Fruit fly (Drosophila melanogaster) whole organism, embryonic: Measurements from ENCODE around the gene mRpS2.

ENCODE experiments used
- Ada2b ChIP-seq: fragments of 200-800 bp; sonication (Bioruptor generic); IDR thresholded peaks from 2 replicates; pipeline ENCODE4 v1.3.6; 2022; ENCODE audit warnings: missing biosample characterization, missing genetic modification characterization
- Bgb ChIP-seq: fragments of 200-800 bp; sonication (Bioruptor generic); IDR thresholded peaks from 2 replicates; pipeline ENCODE4 v1.3.6; 2022; ENCODE audit warnings: missing biosample characterization, missing genetic modification characterization; ENCODE audit not compliant: partially characterized antibody
- CG10209 ChIP-seq: fragments of 200-800 bp; sonication (Bioruptor generic); optimal IDR thresholded peaks from 3 replicates; lab custom pipeline; 2017; ENCODE audit warnings: missing biosample characterization, mild to moderate bottlenecking, missing genetic modification characterization, missing genetic modification reagents
- CG10431 ChIP-seq: fragments of 200-800 bp; sonication (Bioruptor generic); optimal IDR thresholded peaks from 3 replicates; lab custom pipeline; 2018; ENCODE audit warnings: missing biosample characterization, mild to moderate bottlenecking, missing genetic modification characterization
- CG11504 ChIP-seq: fragments of 200-800 bp; sonication (Bioruptor generic); optimal IDR thresholded peaks from 3 replicates; lab custom pipeline; 2019; ENCODE audit warnings: missing biosample characterization, mild to moderate bottlenecking, missing genetic modification characterization, moderate library complexity
- CG11560 ChIP-seq: fragments of 200-800 bp; sonication (Bioruptor generic); IDR thresholded peaks from 3 replicates; pipeline ENCODE4 v1.3.6; 2022; ENCODE audit warnings: missing biosample characterization, missing genetic modification characterization
- CG12659 ChIP-seq: fragments of 200-800 bp; sonication (Bioruptor generic); optimal IDR thresholded peaks from 3 replicates; lab custom pipeline; 2017; ENCODE audit warnings: mild to moderate bottlenecking, missing biosample characterization, missing genetic modification reagents, missing genetic modification characterization
- CG13424 ChIP-seq: fragments of 200-800 bp; sonication (Bioruptor generic); optimal IDR thresholded peaks from 2 replicates; lab custom pipeline; 2019; ENCODE audit warnings: missing biosample characterization, mild to moderate bottlenecking, missing genetic modification characterization, moderate library complexity
- CG15514 ChIP-seq: fragments of 200-800 bp; sonication (Bioruptor generic); optimal IDR thresholded peaks from 3 replicates; lab custom pipeline; 2017; ENCODE audit warnings: missing biosample characterization, missing genetic modification characterization, mild to moderate bottlenecking, moderate library complexity, missing genetic modification reagents
- CG16779 ChIP-seq: fragments of 200-800 bp; sonication (Bioruptor generic); IDR thresholded peaks from 2 replicates; pipeline ENCODE4 v1.3.6; 2022; ENCODE audit warnings: missing biosample characterization, missing genetic modification characterization
- CG17359 ChIP-seq: fragments of 200-800 bp; sonication (Bioruptor generic); optimal IDR thresholded peaks from 3 replicates; lab custom pipeline; 2018; ENCODE audit warnings: missing biosample characterization, mild to moderate bottlenecking, missing genetic modification characterization, moderate library complexity
- CG2129 ChIP-seq: fragments of 200-800 bp; sonication (Bioruptor generic); IDR thresholded peaks from 2 replicates; pipeline ENCODE4 v1.3.6; 2022; ENCODE audit warnings: missing biosample characterization, missing genetic modification characterization; ENCODE audit not compliant: partially characterized antibody
- CG3065 ChIP-seq: fragments of 200-800 bp; sonication (Bioruptor generic); optimal IDR thresholded peaks from 2 replicates; lab custom pipeline; 2016; ENCODE audit warnings: missing biosample characterization, missing genetic modification characterization
- CG3726 ChIP-seq: fragments of 200-800 bp; sonication (Bioruptor generic); IDR thresholded peaks from 3 replicates; pipeline ENCODE4, ENCODE4 v1.3.6; 2022; ENCODE audit warnings: missing biosample characterization, missing genetic modification characterization
- CG4424 ChIP-seq: fragments of 200-800 bp; sonication (Bioruptor generic); optimal IDR thresholded peaks from 3 replicates; lab custom pipeline; 2016; ENCODE audit warnings: missing biosample characterization, missing genetic modification characterization
- CG7745 ChIP-seq: fragments of 200-800 bp; sonication (Bioruptor generic); optimal IDR thresholded peaks from 2 replicates; lab custom pipeline; 2018; ENCODE audit warnings: missing biosample characterization, mild to moderate bottlenecking, missing genetic modification characterization, moderate library complexity
- CG8281 ChIP-seq: fragments of 200-800 bp; sonication (Bioruptor generic); optimal IDR thresholded peaks from 2 replicates; lab custom pipeline; 2018; ENCODE audit warnings: missing biosample characterization, mild to moderate bottlenecking, missing genetic modification characterization, moderate library complexity
- CTCF ChIP-seq: fragments of 200-800 bp; sonication (Bioruptor generic); optimal IDR thresholded peaks from 2 replicates; lab custom pipeline; 2017; ENCODE audit warnings: missing biosample characterization, mild to moderate bottlenecking, missing genetic modification characterization, moderate library complexity
- CoRest ChIP-seq: fragments of 200-800 bp; sonication (Bioruptor generic); optimal IDR thresholded peaks from 3 replicates; lab custom pipeline; 2018; ENCODE audit warnings: missing biosample characterization, mild to moderate bottlenecking, missing genetic modification characterization, moderate library complexity
- CrebB ChIP-seq: fragments of 200-800 bp; sonication (Bioruptor generic); optimal IDR thresholded peaks from 3 replicates; lab custom pipeline; 2018; ENCODE audit warnings: missing biosample characterization, mild to moderate bottlenecking, missing genetic modification characterization
- Dek ChIP-seq: fragments of 200-800 bp; sonication (Bioruptor generic); optimal IDR thresholded peaks from 3 replicates; lab custom pipeline; 2019; ENCODE audit warnings: missing biosample characterization, mild to moderate bottlenecking, missing genetic modification characterization, moderate library complexity
- E2f2 ChIP-seq: fragments of 200-800 bp; sonication (Bioruptor generic); IDR thresholded peaks from 2 replicates; pipeline ENCODE4 v1.3.6; 2022; ENCODE audit warnings: missing biosample characterization, missing genetic modification characterization
- ERR ChIP-seq: fragments of 200-800 bp; sonication (Bioruptor generic); optimal IDR thresholded peaks from 2 replicates; lab custom pipeline; 2016; ENCODE audit warnings: missing biosample characterization, missing genetic modification characterization
- Eip74EF ChIP-seq, 2 experiments: fragments of 200-800 bp in 1 of 2; fragments of >200 bp in 1 of 2; sonication (Bioruptor generic) in 1 of 2; optimal IDR thresholded peaks; 2 replicates each; lab custom pipeline; 2017 to 2019; ENCODE audit warnings: missing biosample characterization in 2 of 2, missing genetic modification characterization in 2 of 2, mild to moderate bottlenecking in 1 of 2, moderate library complexity in 1 of 2
- Ets65A ChIP-seq: fragments of 200-800 bp; sonication (Bioruptor generic); peaks from one replicate; lab custom pipeline; 2016; ENCODE audit warnings: missing biosample characterization, missing genetic modification characterization
- Fer1 ChIP-seq: fragments of 200-800 bp; sonication (Bioruptor generic); optimal IDR thresholded peaks from 2 replicates; lab custom pipeline; 2017; ENCODE audit warnings: missing biosample characterization, mild to moderate bottlenecking, missing genetic modification characterization
- Hmr ChIP-seq: fragments of 200-800 bp; sonication (Bioruptor generic); optimal IDR thresholded peaks from 3 replicates; lab custom pipeline; 2017; ENCODE audit warnings: mild to moderate bottlenecking, missing biosample characterization, missing genetic modification reagents, missing genetic modification characterization
- Hr39 ChIP-seq: fragments of >200 bp; optimal IDR thresholded peaks from 2 replicates; lab custom pipeline; 2017
- Oli ChIP-seq: fragments of 200-800 bp; sonication (Bioruptor generic); optimal IDR thresholded peaks from 2 replicates; lab custom pipeline; 2018; ENCODE audit warnings: missing biosample characterization, mild to moderate bottlenecking, missing genetic modification characterization, moderate library complexity
- Sox102F ChIP-seq: fragments of 200-800 bp; sonication (Bioruptor generic); optimal IDR thresholded peaks from 2 replicates; lab custom pipeline; 2018; ENCODE audit warnings: missing biosample characterization, mild to moderate bottlenecking, missing genetic modification characterization, moderate library complexity
- Tbp ChIP-seq: fragments of >200 bp; optimal IDR thresholded peaks from 2 replicates; lab custom pipeline; 2018; ENCODE audit warnings: missing biosample characterization, missing genetic modification characterization
- amos ChIP-seq: fragments of 200-800 bp; sonication (Bioruptor generic); IDR thresholded peaks from 2 replicates; pipeline ENCODE4 v1.3.6; 2022; ENCODE audit warnings: missing biosample characterization, missing genetic modification characterization; ENCODE audit not compliant: partially characterized antibody
- bab2 ChIP-seq: fragments of 200-800 bp; sonication (Bioruptor generic); optimal IDR thresholded peaks from 2 replicates; lab custom pipeline; 2016; ENCODE audit warnings: missing biosample characterization, missing genetic modification characterization
- bcd ChIP-seq: fragments of 200-800 bp; sonication (Bioruptor generic); optimal IDR thresholded peaks from 2 replicates; lab custom pipeline; 2017; ENCODE audit warnings: missing biosample characterization, mild to moderate bottlenecking, missing genetic modification characterization
- bsh ChIP-seq, 2 experiments: fragments of 200-800 bp; sonication (Bioruptor generic); optimal IDR thresholded peaks; 2 replicates each; lab custom pipeline; 2017 to 2018; ENCODE audit warnings: mild to moderate bottlenecking in 2 of 2, missing biosample characterization in 2 of 2, missing genetic modification characterization in 2 of 2, moderate library complexity in 1 of 2
- dysf ChIP-seq: fragments of 200-800 bp; sonication (Bioruptor generic); IDR thresholded peaks from 3 replicates; pipeline ENCODE4 v1.3.6; 2022; ENCODE audit warnings: missing biosample characterization, missing genetic modification characterization
- gem ChIP-seq: fragments of 200-800 bp; sonication (Bioruptor generic); optimal IDR thresholded peaks from 2 replicates; lab custom pipeline; 2019; ENCODE audit warnings: missing biosample characterization, mild to moderate bottlenecking, missing genetic modification characterization, moderate library complexity
- grn ChIP-seq: fragments of 200-800 bp; sonication (Bioruptor generic); optimal IDR thresholded peaks from 3 replicates; lab custom pipeline; 2017; ENCODE audit warnings: missing biosample characterization, missing genetic modification characterization
- mirr ChIP-seq: fragments of 200-800 bp; sonication (Bioruptor generic); optimal IDR thresholded peaks from 3 replicates; lab custom pipeline; 2018; ENCODE audit warnings: missing biosample characterization, mild to moderate bottlenecking, missing genetic modification characterization
- nerfin-1 ChIP-seq: fragments of 200-800 bp; sonication (Bioruptor generic); optimal IDR thresholded peaks from 3 replicates; lab custom pipeline; 2019; ENCODE audit warnings: missing biosample characterization, mild to moderate bottlenecking, missing genetic modification characterization, moderate library complexity
- oc ChIP-seq: fragments of 200-800 bp; sonication (Bioruptor generic); optimal IDR thresholded peaks from 2 replicates; lab custom pipeline; 2018; ENCODE audit warnings: missing biosample characterization, mild to moderate bottlenecking, missing genetic modification characterization, moderate library complexity
- pita ChIP-seq: fragments of 200-800 bp; sonication (Bioruptor generic); optimal IDR thresholded peaks from 2 replicates; lab custom pipeline; 2017; ENCODE audit warnings: missing biosample characterization, mild to moderate bottlenecking, missing genetic modification characterization
- prd ChIP-seq, 3 experiments: fragments of >200 bp in 2 of 3; fragments of 200-800 bp in 1 of 3; sonication (Bioruptor generic) in 1 of 3; optimal IDR thresholded peaks in 2 of 3; IDR thresholded peaks in 1 of 3; 2 replicates in 2 of 3; 3 replicates in 1 of 3; pipeline versions ENCODE4 v1.3.6 to Lab custom; 2017 to 2022; ENCODE audit warnings: missing biosample characterization in 1 of 3, missing genetic modification characterization in 1 of 3
- pzg ChIP-seq: fragments of 200-800 bp; sonication (Bioruptor generic); optimal IDR thresholded peaks from 3 replicates; lab custom pipeline; 2018; ENCODE audit warnings: missing biosample characterization, mild to moderate bottlenecking, missing genetic modification characterization, moderate library complexity
- row ChIP-seq: fragments of 200-800 bp; sonication (Bioruptor generic); IDR thresholded peaks from 3 replicates; pipeline ENCODE4 v1.3.6; 2022; ENCODE audit warnings: missing biosample characterization, missing genetic modification characterization
- sens ChIP-seq: fragments of 200-800 bp; sonication (Bioruptor generic); peaks from one replicate; lab custom pipeline; 2016; ENCODE audit warnings: missing biosample characterization, missing genetic modification characterization
- seq ChIP-seq: fragments of 200-800 bp; sonication (Bioruptor generic); IDR thresholded peaks from 2 replicates; pipeline ENCODE4 v1.3.6; 2022; ENCODE audit warnings: missing biosample characterization, missing genetic modification characterization
- sima ChIP-seq: fragments of 200-800 bp; sonication (Bioruptor generic); optimal IDR thresholded peaks from 2 replicates; lab custom pipeline; 2016; ENCODE audit warnings: missing biosample characterization, missing genetic modification characterization
- slp2 ChIP-seq: fragments of 200-800 bp; sonication (Bioruptor generic); optimal IDR thresholded peaks from 2 replicates; lab custom pipeline; 2016; ENCODE audit warnings: missing biosample characterization, missing genetic modification characterization
- zen2 ChIP-seq: fragments of 200-800 bp; sonication (Bioruptor generic); IDR thresholded peaks from 3 replicates; pipeline ENCODE4 v1.3.6; 2022; ENCODE audit warnings: missing biosample characterization, missing genetic modification characterization; ENCODE audit not compliant: partially characterized antibody

Gene mRpS2

dm6 chr2L:4854822-4855221 is 4.6 kb upstream of the mRpS2 start (continued):
- TF ChIP-seq gem (tag; lab: Kevin White, UChicago) (peak; percentile 33), CG10209 (GFP tag; lab: Kevin White, UChicago) (no peak), zen2 (GFP tag; lab: Robert Waterston, UW) (no peak), CG8281 (tag; lab: Kevin White, UChicago) (no peak), bsh (GFP tag; optimal IDR thresholded peaks at IDR 0.05; lab: Kevin White, UChicago) (peak in 1 of 2 experiments; percentile 5), CrebB (tag; lab: Kevin White, UChicago) (no peak), CoRest (peak; percentile 2), Oli (tag; lab: Kevin White, UChicago) (peak; percentile 6), slp2 (GFP tag; lab: Kevin White, UChicago) (no peak), Fer1 (GFP tag; lab: Kevin White, UChicago) (peak; percentile 4), E2f2 (GFP tag; lab: Robert Waterston, UW) (no peak), prd (optimal IDR thresholded peaks at IDR 0.05; lab: Kevin White, UChicago) (no peak), prd (GFP tag; IDR thresholded peaks at IDR 0.05; lab: Robert Waterston, UW) (no peak), Eip74EF (GFP tag; optimal IDR thresholded peaks at IDR 0.05; lab: Kevin White, UChicago) (no peak), ERR (no peak), seq (GFP tag; lab: Robert Waterston, UW) (no peak), Sox102F (GFP tag; lab: Kevin White, UChicago) (peak; percentile 43), Hmr (GFP tag; lab: Kevin White, UChicago) (peak; percentile 12), CG12659 (GFP tag; lab: Kevin White, UChicago) (no peak), bcd (no peak), CG16779 (no peak), Ada2b (GFP tag; lab: Robert Waterston, UW) (0 out of 2 replicates have a peak, but pooled peaks have one; percentile 23), CG3726 (GFP tag; lab: Robert Waterston, UW) (no peak), sens (GFP tag; lab: Kevin White, UChicago) (peak; percentile 41), CG2129 (GFP tag; lab: Robert Waterston, UW) (no peak), CG17359 (tag; lab: Kevin White, UChicago) (peak; percentile 10), CG7745 (tag; lab: Kevin White, UChicago) (no peak), CG4424 (GFP tag; lab: Kevin White, UChicago) (peak; percentile 2), row (peak; percentile 66), CG11504 (tag; lab: Kevin White, UChicago) (peak; percentile 30), dysf (GFP tag; lab: Robert Waterston, UW) (peak; percentile 40; the same call in 2 of the 3 replicates), CG3065 (GFP tag; lab: Kevin White, UChicago) (no peak), CG13424 (no peak)

dm6 chr2L:4852605-4853102 is 2.4 kb upstream of the mRpS2 start, which contains the start of gene smog:
Gene smog, plus strand, starts transcription at chr2L:4852864.
- TF ChIP-seq CG10209 (GFP tag; lab: Kevin White, UChicago) (no peak), Bgb (GFP tag; lab: Robert Waterston, UW) (peak; percentile 8; the same call in 1 of the 2 replicates), pzg (GFP tag; lab: Kevin White, UChicago) (peak; percentile 15), nerfin-1 (tag; lab: Kevin White, UChicago) (peak; percentile 10), amos (0 out of 2 replicates have a peak, but pooled peaks have one; percentile 5), Dek (tag; lab: Kevin White, UChicago) (no peak), Ets65A (GFP tag; lab: Kevin White, UChicago) (peak; percentile 78), mirr (no peak), bab2 (no peak), CG4424 (GFP tag; lab: Kevin White, UChicago) (no peak), pita (peak; percentile 41), sima (GFP tag; lab: Kevin White, UChicago) (no peak), grn (GFP tag; lab: Kevin White, UChicago) (peak; percentile 51), CG10431 (no peak), CG15514 (GFP tag; lab: Kevin White, UChicago) (peak; percentile 28), oc (tag; lab: Kevin White, UChicago) (no peak), CG11560 (tag; lab: Robert Waterston, UW) (no peak), Hr39 (lab: Kevin White, UChicago) (no peak), CTCF (GFP tag; lab: Kevin White, UChicago) (peak; percentile 43), zen2 (GFP tag; lab: Robert Waterston, UW) (no peak), Tbp (GFP tag; lab: Kevin White, UChicago) (no peak)
